Fruit fly (Drosophila melanogaster): ENCODE data around the gene Kcmf1.
A peak's percentile ranks its signal among the peaks of the same experiment; 100 is the strongest.

The Kcmf1 gene

DNA sequence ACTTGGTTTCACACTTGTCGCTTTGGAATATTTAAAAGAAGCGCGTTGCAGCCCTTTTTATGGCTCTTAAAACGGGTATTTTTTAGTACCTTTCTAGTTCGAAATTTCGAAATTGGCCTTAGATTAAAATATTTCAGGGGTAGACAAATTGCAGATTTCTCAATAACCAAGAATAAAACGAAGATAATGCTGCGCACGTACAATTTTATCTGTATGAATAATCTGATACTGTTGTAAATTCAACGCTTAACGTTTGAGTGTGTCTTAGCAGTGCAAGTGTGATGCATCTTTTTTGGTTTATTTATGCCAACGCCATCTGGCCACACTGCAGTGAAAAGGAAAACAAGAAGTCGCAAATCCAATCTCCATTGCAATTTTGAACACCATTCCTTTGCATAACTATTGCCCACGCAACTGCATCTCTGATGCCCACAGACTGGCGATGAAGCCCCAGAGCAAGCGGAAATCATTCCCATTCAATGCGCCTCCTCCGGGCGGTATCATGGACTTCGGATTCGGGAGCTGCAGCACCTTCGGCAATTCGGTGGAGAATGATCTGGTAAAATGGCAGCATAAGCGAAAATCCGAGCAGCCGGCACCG is 35.9 kb upstream of the Kcmf1 start, which contains the start of gene Nmdmc (continued):
- TF ChIP-seq gro (GFP tag; optimal IDR thresholded peaks at IDR 0.05) (peak; percentile 16), pita (GFP tag; optimal IDR thresholded peaks at IDR 0.05) (no peak), CG32772 (GFP tag; IDR thresholded peaks at IDR 0.05) (no peak), CG8359 (GFP tag; optimal IDR thresholded peaks at IDR 0.05; ENCODE audit: borderline replicate concordance) (no peak), pfk (GFP tag; optimal IDR thresholded peaks at IDR 0.05) (no peak), Ets65A (GFP tag) (peak; percentile 82), Mad (GFP tag; optimal IDR thresholded peaks at IDR 0.05) (no peak), CG8765 (GFP tag; IDR thresholded peaks at IDR 0.05) (no peak), Trl (optimal IDR thresholded peaks at IDR 0.05) (no peak), Trl (GFP tag; optimal IDR thresholded peaks at IDR 0.05) (no peak), CG6791 (GFP tag; IDR thresholded peaks at IDR 0.05; ENCODE audit: partially characterized antibody) (no peak), Neu2 (GFP tag; optimal IDR thresholded peaks at IDR 0.05; ENCODE audit: borderline replicate concordance) (no peak), maf-S (GFP tag; optimal IDR thresholded peaks at IDR 0.05) (no peak), sim (GFP tag; IDR thresholded peaks at IDR 0.05) (no peak), phol (tag; optimal IDR thresholded peaks at IDR 0.05) (peak; percentile 62), CG3838 (GFP tag; optimal IDR thresholded peaks at IDR 0.05) (no peak), kah (GFP tag; optimal IDR thresholded peaks at IDR 0.05) (no peak), oc (tag; optimal IDR thresholded peaks at IDR 0.05) (no peak), cas (GFP tag; IDR thresholded peaks at IDR 0.05) (no peak), CG12744 (GFP tag; optimal IDR thresholded peaks at IDR 0.05) (no peak), gt (GFP tag; IDR thresholded peaks at IDR 0.05) (no peak), vvl (GFP tag; IDR thresholded peaks at IDR 0.05) (no peak), gsb (GFP tag; IDR thresholded peaks at IDR 0.05) (no peak), prd (optimal IDR thresholded peaks at IDR 0.05) (no peak), prd (GFP tag; IDR thresholded peaks at IDR 0.05) (no peak), CG17829 (tag; optimal IDR thresholded peaks at IDR 0.05) (peak; percentile 20), Dfd (GFP tag; optimal IDR thresholded peaks at IDR 0.05) (no peak), seq (GFP tag; IDR thresholded peaks at IDR 0.05) (no peak), CG3281 (GFP tag; optimal IDR thresholded peaks at IDR 0.05) (no peak), CG2199 (GFP tag; IDR thresholded peaks at IDR 0.05) (no peak), Side (GFP tag; optimal IDR thresholded peaks at IDR 0.05) (no peak), CG7928 (GFP tag; optimal IDR thresholded peaks at IDR 0.05) (no peak), Hr78 (GFP tag; optimal IDR thresholded peaks at IDR 0.05) (no peak), Drgx (GFP tag; IDR thresholded peaks at IDR 0.05) (no peak), CG13894 (tag; optimal IDR thresholded peaks at IDR 0.05) (no peak), Asciz (GFP tag; optimal IDR thresholded peaks at IDR 0.05) (no peak), CG5953 (GFP tag; IDR thresholded peaks at IDR 0.05) (no peak), Gug (GFP tag; IDR thresholded peaks at IDR 0.05) (no peak), CG6854 (GFP tag; optimal IDR thresholded peaks at IDR 0.05) (no peak), schlank (tag; optimal IDR thresholded peaks at IDR 0.05) (no peak), tio (GFP tag; optimal IDR thresholded peaks at IDR 0.05) (no peak), sc (optimal IDR thresholded peaks at IDR 0.05) (no peak), sc (GFP tag; optimal IDR thresholded peaks at IDR 0.05) (no peak), CG5245 (GFP tag; optimal IDR thresholded peaks at IDR 0.05) (no peak), Poxn (GFP tag; IDR thresholded peaks at IDR 0.05) (no peak), p53 (GFP tag; optimal IDR thresholded peaks at IDR 0.05) (no peak), cg (GFP tag; optimal IDR thresholded peaks at IDR 0.05) (no peak), CG8924 (tag; optimal IDR thresholded peaks at IDR 0.05) (no peak), pho (GFP tag; optimal IDR thresholded peaks at IDR 0.05) (no peak), Atf6 (GFP tag; IDR thresholded peaks at IDR 0.05) (no peak), Atf3 (GFP tag; optimal IDR thresholded peaks at IDR 0.05) (no peak), odd (GFP tag; optimal IDR thresholded peaks at IDR 0.05) (no peak), Kr (GFP tag; optimal IDR thresholded peaks at IDR 0.05) (peak; percentile 1)
